Worm (Caenorhabditis elegans): ENCODE measurements around the gene W08F4.3.

- TF ChIP-seq cog-1 (tag; optimal IDR thresholded peaks at IDR 0.05) (no peak), flt-1 (GFP tag; IDR thresholded peaks at IDR 0.05) (no peak)
These were observed 10.7 kb downstream of the W08F4.3 start, which contains the start of gene W08F4.10 for ce11 chrII:591110-591509.
